Worm (Caenorhabditis elegans) whole organism, L2 larva: ENCODE results near the gene ZC317.7.

Source experiments
- ceh-82 ChIP-seq: fragments of 150-350 bp; optimal IDR thresholded peaks from 2 replicates; lab custom pipeline; 2014; ENCODE audit warnings: missing biosample characterization, missing genetic modification characterization
- elt-3 ChIP-seq: sonication (generic microtip); optimal IDR thresholded peaks from 2 replicates; lab custom pipeline; 2017; ENCODE audit warnings: missing biosample characterization, missing genetic modification characterization
- unc-62 ChIP-seq: fragments of 150-350 bp; optimal IDR thresholded peaks from 2 replicates; lab custom pipeline; 2014; ENCODE audit warnings: missing biosample characterization, missing genetic modification reagents, missing genetic modification characterization
- ztf-1 ChIP-seq: fragments of 200-800 bp; sonication (Bioruptor generic); conservative IDR thresholded peaks from 2 replicates; pipeline ENCODE4 v1.3.6; 2022; ENCODE audit warnings: missing genetic modification characterization, missing compliant biosample characterization

DNA sequence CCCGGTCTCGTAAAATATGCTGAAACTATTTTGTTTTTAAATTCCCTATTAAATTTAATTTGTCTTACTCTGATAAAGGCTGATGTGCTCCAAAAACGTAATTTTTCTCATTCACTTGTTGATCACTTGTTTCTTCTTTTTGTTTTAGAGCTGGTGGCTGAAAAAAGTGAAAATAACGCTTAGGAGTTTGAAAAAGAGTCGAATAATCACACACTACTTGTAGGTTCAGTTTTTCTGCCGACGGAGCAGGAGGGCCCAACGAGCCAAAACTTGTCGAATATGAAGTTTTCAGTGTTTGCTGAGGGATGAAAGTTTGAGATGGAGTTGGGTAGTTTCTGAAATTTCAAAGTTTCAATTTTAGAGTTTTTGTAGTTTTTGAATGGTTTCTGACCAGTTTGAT is 16.4 kb upstream of the ZC317.7 start:
- TF ChIP-seq elt-3 (no peak), ceh-82 (tag; lab: Kevin White, UChicago) (no peak), unc-62 (GFP tag; lab: Kevin White, UChicago) (no peak), ztf-1 (GFP tag; lab: Robert Waterston, UW) (no peak)
